ENCODE assay signal across 1 fruit fly cellular context in the genomic region with DNA sequence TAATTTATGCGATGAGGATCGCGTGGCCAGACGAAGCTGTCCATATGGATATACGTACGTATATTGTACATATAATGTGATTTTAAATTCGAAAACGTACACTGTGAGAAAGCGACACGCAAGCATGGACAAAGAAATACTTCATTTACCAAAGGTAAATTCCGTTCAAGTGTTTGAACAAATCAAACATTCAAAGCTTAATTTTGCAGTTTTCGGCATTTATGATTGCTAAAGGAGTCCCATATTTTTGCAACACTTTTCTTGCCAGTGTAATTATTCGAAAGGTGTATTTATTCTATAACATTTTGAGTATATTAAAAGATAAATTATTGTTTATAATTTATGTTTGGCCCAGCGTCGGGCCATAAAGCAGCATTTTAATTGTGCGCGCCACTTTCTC.
A peak's percentile ranks its signal among the peaks of the same experiment; 100 is the strongest.
TF ChIP-seq lines count a peak whose summit lies in the region.

No protein-coding gene starts in this region.

TF ChIP-seq in whole organism, embryonic, 481 proteins besides CTCF, POLR2A, EP300 and RAD21 (continued from another document and continues in another):
- TF ChIP-seq Doc3 (GFP tag; IDR thresholded peaks at IDR 0.05; lab: Robert Waterston, UW; ENCODE audit: partially characterized antibody) (no peak), BEAF-32 (GFP tag; optimal IDR thresholded peaks at IDR 0.05; lab: Kevin White, UChicago) (no peak), Ets65A (GFP tag; lab: Kevin White, UChicago) (no peak), Lim3 (GFP tag; IDR thresholded peaks at IDR 0.05; lab: Robert Waterston, UW) (no peak), CG11723 (GFP tag; optimal IDR thresholded peaks at IDR 0.05; lab: Kevin White, UChicago) (no peak), bbx (GFP tag; IDR thresholded peaks at IDR 0.05; lab: Robert Waterston, UW; ENCODE audit: partially characterized antibody) (no peak), ham (GFP tag; IDR thresholded peaks at IDR 0.05; lab: Robert Waterston, UW) (no peak), ind (GFP tag; optimal IDR thresholded peaks at IDR 0.05; lab: Kevin White, UChicago) (peak; percentile 33), CG42726 (GFP tag; IDR thresholded peaks at IDR 0.05; lab: Robert Waterston, UW; ENCODE audit: partially characterized antibody) (no peak), Xbp1 (GFP tag; optimal IDR thresholded peaks at IDR 0.05; lab: Kevin White, UChicago) (peak; percentile 32), cas (GFP tag; IDR thresholded peaks at IDR 0.05; lab: Robert Waterston, UW) (no peak), CG10321 (GFP tag; IDR thresholded peaks at IDR 0.05; lab: Robert Waterston, UW) (no peak), nau (GFP tag; optimal IDR thresholded peaks at IDR 0.05; lab: Kevin White, UChicago) (no peak), CG18619 (GFP tag; optimal IDR thresholded peaks at IDR 0.05; lab: Kevin White, UChicago) (peak; percentile 12), tap (tag; optimal IDR thresholded peaks at IDR 0.05; lab: Kevin White, UChicago) (no peak), CG8359 (GFP tag; optimal IDR thresholded peaks at IDR 0.05; lab: Kevin White, UChicago; ENCODE audit: borderline replicate concordance) (no peak), Ets97D (GFP tag; optimal IDR thresholded peaks at IDR 0.05; lab: Kevin White, UChicago) (no peak), CG3726 (GFP tag; IDR thresholded peaks at IDR 0.05; lab: Robert Waterston, UW) (no peak), gcm (GFP tag; optimal IDR thresholded peaks at IDR 0.05; lab: Kevin White, UChicago) (peak; percentile 8), CG13123 (GFP tag; optimal IDR thresholded peaks at IDR 0.05; lab: Kevin White, UChicago) (no peak), pnt (GFP tag; optimal IDR thresholded peaks at IDR 0.05; lab: Kevin White, UChicago) (no peak), slp2 (GFP tag; optimal IDR thresholded peaks at IDR 0.05; lab: Kevin White, UChicago) (no peak), CG11398 (GFP tag; optimal IDR thresholded peaks at IDR 0.05; lab: Kevin White, UChicago) (no peak), mam (GFP tag; optimal IDR thresholded peaks at IDR 0.05; lab: Kevin White, UChicago) (peak; percentile 57), MTF-1 (GFP tag; optimal IDR thresholded peaks at IDR 0.05; lab: Kevin White, UChicago; ENCODE audit: borderline replicate concordance) (no peak), CG9932 (GFP tag; IDR thresholded peaks at IDR 0.05; lab: Robert Waterston, UW) (peak; percentile 56; the same call in 1 of the 2 replicates), az2 (GFP tag; optimal IDR thresholded peaks at IDR 0.05; lab: Kevin White, UChicago) (peak; percentile 14), CG7928 (GFP tag; optimal IDR thresholded peaks at IDR 0.05; lab: Kevin White, UChicago) (no peak), Atf-2 (GFP tag; optimal IDR thresholded peaks at IDR 0.05; lab: Kevin White, UChicago) (no peak), sr (GFP tag; IDR thresholded peaks at IDR 0.05; lab: Robert Waterston, UW) (no peak), ftz-f1 (GFP tag; optimal IDR thresholded peaks at IDR 0.05; lab: Kevin White, UChicago) (no peak), jing (GFP tag; optimal IDR thresholded peaks at IDR 0.05; lab: Kevin White, UChicago) (no peak), cg (GFP tag; optimal IDR thresholded peaks at IDR 0.05; lab: Kevin White, UChicago) (no peak), CG14860 (GFP tag; IDR thresholded peaks at IDR 0.05; lab: Robert Waterston, UW; ENCODE audit: partially characterized antibody) (no peak), NfI (GFP tag; optimal IDR thresholded peaks at IDR 0.05; lab: Kevin White, UChicago) (peak; percentile 2), bsh (GFP tag; optimal IDR thresholded peaks at IDR 0.05; lab: Kevin White, UChicago) (peak in 1 of 2 experiments; percentile 43), Aef1 (GFP tag; IDR thresholded peaks at IDR 0.05; lab: Robert Waterston, UW) (no peak), CG2202 (tag; optimal IDR thresholded peaks at IDR 0.05; lab: Kevin White, UChicago) (no peak), CG3407 (GFP tag; optimal IDR thresholded peaks at IDR 0.05; lab: Kevin White, UChicago) (no peak), Lpt (GFP tag; optimal IDR thresholded peaks at IDR 0.05; lab: Kevin White, UChicago) (no peak), ro (GFP tag; IDR thresholded peaks at IDR 0.05; lab: Robert Waterston, UW) (no peak), disco-r (GFP tag; optimal IDR thresholded peaks at IDR 0.05; lab: Kevin White, UChicago) (no peak), mirr (GFP tag; optimal IDR thresholded peaks at IDR 0.05; lab: Kevin White, UChicago) (no peak), chm (GFP tag; IDR thresholded peaks at IDR 0.05; lab: Robert Waterston, UW) (no peak), CG7987 (GFP tag; optimal IDR thresholded peaks at IDR 0.05; lab: Kevin White, UChicago) (no peak), btn (GFP tag; optimal IDR thresholded peaks at IDR 0.05; lab: Kevin White, UChicago) (no peak), PHDP (tag; optimal IDR thresholded peaks at IDR 0.05; lab: Kevin White, UChicago) (peak; percentile 44), pho (GFP tag; optimal IDR thresholded peaks at IDR 0.05; lab: Kevin White, UChicago) (no peak), vnd (GFP tag; IDR thresholded peaks at IDR 0.05; lab: Robert Waterston, UW; ENCODE audit: partially characterized antibody) (no peak), Dfd (GFP tag; optimal IDR thresholded peaks at IDR 0.05; lab: Kevin White, UChicago) (no peak), sug (tag; optimal IDR thresholded peaks at IDR 0.05; lab: Kevin White, UChicago) (no peak), gem (tag; optimal IDR thresholded peaks at IDR 0.05; lab: Kevin White, UChicago) (peak; percentile 70), Meics (GFP tag; optimal IDR thresholded peaks at IDR 0.05; lab: Kevin White, UChicago) (peak; percentile 16), CG2120 (GFP tag; optimal IDR thresholded peaks at IDR 0.05; lab: Kevin White, UChicago) (peak; percentile 65), HmgZ (tag; optimal IDR thresholded peaks at IDR 0.05; lab: Kevin White, UChicago) (no peak), dan (GFP tag; IDR thresholded peaks at IDR 0.05; lab: Robert Waterston, UW) (no peak), peb (GFP tag; IDR thresholded peaks at IDR 0.05; lab: Robert Waterston, UW) (no peak), mld (GFP tag; IDR thresholded peaks at IDR 0.05; lab: Robert Waterston, UW; ENCODE audit: partially characterized antibody) (no peak), Med (GFP tag; lab: Kevin White, UChicago) (peak; percentile 86), vvl (GFP tag; IDR thresholded peaks at IDR 0.05; lab: Robert Waterston, UW) (peak; percentile 13; the same call in 1 of the 2 replicates), wek (GFP tag; optimal IDR thresholded peaks at IDR 0.05; lab: Kevin White, UChicago) (no peak), salm (tag; optimal IDR thresholded peaks at IDR 0.05; lab: Kevin White, UChicago) (peak; percentile 6), CG31441 (GFP tag; IDR thresholded peaks at IDR 0.05; lab: Robert Waterston, UW) (peak; percentile 48; the same call in 1 of the 2 replicates), CG3163 (GFP tag; optimal IDR thresholded peaks at IDR 0.05; lab: Kevin White, UChicago) (no peak), wdn (GFP tag; IDR thresholded peaks at IDR 0.05; lab: Robert Waterston, UW) (no peak), CG13894 (tag; optimal IDR thresholded peaks at IDR 0.05; lab: Kevin White, UChicago) (no peak), Dp (GFP tag; optimal IDR thresholded peaks at IDR 0.05; lab: Kevin White, UChicago) (no peak), Six4 (GFP tag; optimal IDR thresholded peaks at IDR 0.05; lab: Kevin White, UChicago) (peak; percentile 11), CG31365 (tag; optimal IDR thresholded peaks at IDR 0.05; lab: Kevin White, UChicago) (no peak), nom (GFP tag; optimal IDR thresholded peaks at IDR 0.05; lab: Kevin White, UChicago) (no peak), CHES-1-like (GFP tag; optimal IDR thresholded peaks at IDR 0.05; lab: Kevin White, UChicago) (no peak), CG10147 (GFP tag; optimal IDR thresholded peaks at IDR 0.05; lab: Kevin White, UChicago) (no peak), sisA (GFP tag; IDR thresholded peaks at IDR 0.05; lab: Robert Waterston, UW) (no peak), onecut (GFP tag; IDR thresholded peaks at IDR 0.05; lab: Robert Waterston, UW) (no peak), E2f2 (GFP tag; IDR thresholded peaks at IDR 0.05; lab: Robert Waterston, UW) (no peak), kah (GFP tag; optimal IDR thresholded peaks at IDR 0.05; lab: Kevin White, UChicago) (no peak), tin (GFP tag; optimal IDR thresholded peaks at IDR 0.05; lab: Kevin White, UChicago) (no peak), CG7357 (GFP tag; IDR thresholded peaks at IDR 0.05; lab: Robert Waterston, UW) (no peak), CG10366 (GFP tag; IDR thresholded peaks at IDR 0.05; lab: Robert Waterston, UW) (peak; percentile 21; the same call in 1 of the 2 replicates), CG43689 (GFP tag; IDR thresholded peaks at IDR 0.05; lab: Robert Waterston, UW) (no peak), gt (GFP tag; IDR thresholded peaks at IDR 0.05; lab: Robert Waterston, UW) (no peak), CG11093 (GFP tag; IDR thresholded peaks at IDR 0.05; lab: Robert Waterston, UW) (no peak), CG4820 (GFP tag; optimal IDR thresholded peaks at IDR 0.05; lab: Kevin White, UChicago) (no peak), CG30431 (GFP tag; optimal IDR thresholded peaks at IDR 0.05; lab: Kevin White, UChicago) (peak; percentile 4), her (GFP tag; optimal IDR thresholded peaks at IDR 0.05; lab: Kevin White, UChicago) (no peak), Poxn (GFP tag; IDR thresholded peaks at IDR 0.05; lab: Robert Waterston, UW) (no peak), lola (GFP tag; optimal IDR thresholded peaks at IDR 0.05; lab: Kevin White, UChicago) (no peak), crol (GFP tag; IDR thresholded peaks at IDR 0.05; lab: Robert Waterston, UW) (no peak), CG15601 (tag; optimal IDR thresholded peaks at IDR 0.05; lab: Kevin White, UChicago) (no peak), Ravus (GFP tag; IDR thresholded peaks at IDR 0.05; lab: Robert Waterston, UW) (no peak), CG4282 (GFP tag; optimal IDR thresholded peaks at IDR 0.05; lab: Kevin White, UChicago) (no peak), CG7963 (GFP tag; IDR thresholded peaks at IDR 0.05; lab: Robert Waterston, UW; ENCODE audit: partially characterized antibody) (no peak), Dll (GFP tag; IDR thresholded peaks at IDR 0.05; lab: Robert Waterston, UW; ENCODE audit: partially characterized antibody) (no peak), otp (GFP tag; IDR thresholded peaks at IDR 0.05; lab: Robert Waterston, UW) (no peak), pb (GFP tag; optimal IDR thresholded peaks at IDR 0.05; lab: Kevin White, UChicago) (no peak), Asciz (GFP tag; optimal IDR thresholded peaks at IDR 0.05; lab: Kevin White, UChicago) (no peak), chif (GFP tag; optimal IDR thresholded peaks at IDR 0.05; lab: Kevin White, UChicago) (peak in 1 of 2 experiments; percentile 25), CG15514 (GFP tag; optimal IDR thresholded peaks at IDR 0.05; lab: Kevin White, UChicago) (no peak), CG3838 (GFP tag; optimal IDR thresholded peaks at IDR 0.05; lab: Kevin White, UChicago) (no peak), ash1 (GFP tag; optimal IDR thresholded peaks at IDR 0.05; lab: Kevin White, UChicago) (no peak), Kr (GFP tag; optimal IDR thresholded peaks at IDR 0.05; lab: Kevin White, UChicago) (no peak), CG7271 (tag; optimal IDR thresholded peaks at IDR 0.05; lab: Kevin White, UChicago) (no peak), pros (GFP tag; optimal IDR thresholded peaks at IDR 0.05; lab: Kevin White, UChicago) (no peak), repo (GFP tag; optimal IDR thresholded peaks at IDR 0.05; lab: Kevin White, UChicago) (no peak), corto (GFP tag; optimal IDR thresholded peaks at IDR 0.05; lab: Kevin White, UChicago) (no peak), ATbp (GFP tag; optimal IDR thresholded peaks at IDR 0.05; lab: Kevin White, UChicago) (no peak), trem (tag; optimal IDR thresholded peaks at IDR 0.05; lab: Kevin White, UChicago) (no peak), Sry-β (GFP tag; optimal IDR thresholded peaks at IDR 0.05; lab: Kevin White, UChicago) (no peak), CG9817 (tag; optimal IDR thresholded peaks at IDR 0.05; lab: Kevin White, UChicago) (peak; percentile 30), CG4707 (GFP tag; optimal IDR thresholded peaks at IDR 0.05; lab: Kevin White, UChicago) (no peak), CG2889 (GFP tag; IDR thresholded peaks at IDR 0.05; lab: Robert Waterston, UW) (no peak), CG30020 (tag; optimal IDR thresholded peaks at IDR 0.05; lab: Kevin White, UChicago) (no peak), Taf1 (GFP tag; IDR thresholded peaks at IDR 0.05; lab: Robert Waterston, UW) (no peak), CG6254 (GFP tag; optimal IDR thresholded peaks at IDR 0.05; lab: Kevin White, UChicago) (no peak), CG17361 (GFP tag; IDR thresholded peaks at IDR 0.05; lab: Robert Waterston, UW) (peak; percentile 44; the same call in 1 of the 3 replicates), so (GFP tag; IDR thresholded peaks at IDR 0.05; lab: Robert Waterston, UW) (no peak), usp (GFP tag; optimal IDR thresholded peaks at IDR 0.05; lab: Kevin White, UChicago) (no peak), dmrt99B (tag; optimal IDR thresholded peaks at IDR 0.05; lab: Kevin White, UChicago) (peak; percentile 31), CG2712 (tag; optimal IDR thresholded peaks at IDR 0.05; lab: Kevin White, UChicago) (peak; percentile 29), Usf (GFP tag; optimal IDR thresholded peaks at IDR 0.05; lab: Kevin White, UChicago) (no peak), ab (GFP tag; optimal IDR thresholded peaks at IDR 0.05; lab: Kevin White, UChicago) (no peak), CG8290 (GFP tag; optimal IDR thresholded peaks at IDR 0.05; lab: Kevin White, UChicago) (no peak), CG8290 (tag; optimal IDR thresholded peaks at IDR 0.05; lab: Kevin White, UChicago) (peak in 1 of 2 experiments; percentile 34), run (tag; optimal IDR thresholded peaks at IDR 0.05; lab: Kevin White, UChicago) (no peak), B-H2 (GFP tag; optimal IDR thresholded peaks at IDR 0.05; lab: Kevin White, UChicago) (no peak), zf30C (GFP tag; optimal IDR thresholded peaks at IDR 0.05; lab: Kevin White, UChicago) (no peak), sd (tag; optimal IDR thresholded peaks at IDR 0.05; lab: Kevin White, UChicago) (no peak), grn (GFP tag; optimal IDR thresholded peaks at IDR 0.05; lab: Kevin White, UChicago) (no peak), dm (GFP tag; optimal IDR thresholded peaks at IDR 0.05; lab: Kevin White, UChicago) (no peak), GATAe (GFP tag; conservative IDR thresholded peaks at IDR 0.05; lab: Robert Waterston, UW) (no peak), CG11696 (GFP tag; IDR thresholded peaks at IDR 0.05; lab: Robert Waterston, UW) (no peak), CG14667 (GFP tag; IDR thresholded peaks at IDR 0.05; lab: Robert Waterston, UW) (no peak), chn (GFP tag; optimal IDR thresholded peaks at IDR 0.05; lab: Kevin White, UChicago) (no peak)
